Fruit fly (Drosophila melanogaster): ENCODE results near the gene spdi.

spdi gene

DNA sequence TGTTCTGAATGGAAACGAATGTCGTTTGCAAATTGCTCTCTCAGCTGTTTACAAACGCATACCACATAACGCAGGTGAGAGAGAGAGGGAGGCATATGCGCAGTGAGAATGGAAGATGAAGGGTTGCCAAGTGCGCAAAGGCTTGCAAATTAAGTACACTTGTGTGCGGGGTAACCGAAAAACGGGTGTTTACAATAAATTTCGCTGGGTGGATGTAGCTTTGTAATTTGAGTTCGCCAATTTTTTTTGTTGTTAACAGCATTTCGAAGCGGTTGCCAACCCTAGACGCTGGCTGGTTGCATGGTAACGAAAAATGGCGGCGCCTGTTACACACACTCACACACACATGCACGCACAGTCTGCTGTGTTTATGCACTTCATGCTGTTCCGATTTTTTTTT lies 35.0 kb upstream of the spdi start (continued):
- TF ChIP-seq gce (GFP tag; IDR thresholded peaks at IDR 0.05) = peak; percentile 97
- no peak for TF ChIP-seq hkb (optimal IDR thresholded peaks at IDR 0.05)
- peak; percentile 97 for TF ChIP-seq hkb (GFP tag; IDR thresholded peaks at IDR 0.05)
- peak; percentile 96 for TF ChIP-seq HHEX (GFP tag; optimal IDR thresholded peaks at IDR 0.05)
- peak; percentile 98 for TF ChIP-seq zfh1 (GFP tag; IDR thresholded peaks at IDR 0.05)
- TF ChIP-seq CG14050 (GFP tag; IDR thresholded peaks at IDR 0.05) = peak; percentile 94
- 0 out of 2 replicates have a peak, but pooled peaks have one; percentile 17 for TF ChIP-seq tna (GFP tag; IDR thresholded peaks at IDR 0.05; ENCODE audit: partially characterized antibody)
- TF ChIP-seq Dip3 (GFP tag; optimal IDR thresholded peaks at IDR 0.05) = peak; percentile 92
- TF ChIP-seq CG7963 (GFP tag; IDR thresholded peaks at IDR 0.05; ENCODE audit: partially characterized antibody) = no peak
- TF ChIP-seq CG5245 (GFP tag; optimal IDR thresholded peaks at IDR 0.05) = peak; percentile 95
- TF ChIP-seq CG14860 (GFP tag; IDR thresholded peaks at IDR 0.05; ENCODE audit: partially characterized antibody) = no peak
- peak; percentile 89 for TF ChIP-seq cwo (GFP tag; optimal IDR thresholded peaks at IDR 0.05)
- peak; percentile 81 for TF ChIP-seq Kr (GFP tag; optimal IDR thresholded peaks at IDR 0.05)
- peak; percentile 94 for TF ChIP-seq crc (GFP tag; optimal IDR thresholded peaks at IDR 0.05)
- peak; percentile 90 for TF ChIP-seq fu2 (GFP tag; optimal IDR thresholded peaks at IDR 0.05)
- peak; percentile 91 for TF ChIP-seq pum (GFP tag; optimal IDR thresholded peaks at IDR 0.05)
- TF ChIP-seq CG9215 (GFP tag; IDR thresholded peaks at IDR 0.05) = peak; percentile 90
- peak; percentile 81 for TF ChIP-seq twi (tag; optimal IDR thresholded peaks at IDR 0.05)
- no peak for TF ChIP-seq mld (GFP tag; IDR thresholded peaks at IDR 0.05; ENCODE audit: partially characterized antibody)
- TF ChIP-seq CG17829 (tag; optimal IDR thresholded peaks at IDR 0.05) = peak; percentile 92
- peak; percentile 87 for TF ChIP-seq dmrt11E (tag; optimal IDR thresholded peaks at IDR 0.05)
- TF ChIP-seq Dbx (GFP tag; IDR thresholded peaks at IDR 0.05) = peak; percentile 95
- peak; percentile 85 for TF ChIP-seq CG11560 (tag; IDR thresholded peaks at IDR 0.05)
- TF ChIP-seq Hr78 (GFP tag; optimal IDR thresholded peaks at IDR 0.05) = peak in 1 of 2 experiments; percentile 76
- peak; percentile 97 for TF ChIP-seq CG2199 (GFP tag; IDR thresholded peaks at IDR 0.05)
- TF ChIP-seq Usf (GFP tag; optimal IDR thresholded peaks at IDR 0.05) = peak; percentile 88
- TF ChIP-seq Sox100B (GFP tag; optimal IDR thresholded peaks at IDR 0.05) = no peak
- TF ChIP-seq lov (optimal IDR thresholded peaks at IDR 0.05) = no peak
- peak; percentile 96 for TF ChIP-seq lov (GFP tag; IDR thresholded peaks at IDR 0.05)
- no peak for TF ChIP-seq Hr39 (optimal IDR thresholded peaks at IDR 0.05)
- peak; percentile 93 for TF ChIP-seq CG11398 (GFP tag; optimal IDR thresholded peaks at IDR 0.05)
- peak; percentile 87 for TF ChIP-seq CG7357 (GFP tag; IDR thresholded peaks at IDR 0.05)
- TF ChIP-seq Trl (optimal IDR thresholded peaks at IDR 0.05) = peak; percentile 51 to 83
- TF ChIP-seq Trl (GFP tag; optimal IDR thresholded peaks at IDR 0.05) = peak; percentile 96
- peak; percentile 70 for TF ChIP-seq CG10321 (GFP tag; IDR thresholded peaks at IDR 0.05)
- peak; percentile 96 for TF ChIP-seq Ada2b (GFP tag; IDR thresholded peaks at IDR 0.05)
- TF ChIP-seq Doc3 (GFP tag; IDR thresholded peaks at IDR 0.05; ENCODE audit: partially characterized antibody) = no peak
- TF ChIP-seq TFAM (GFP tag; optimal IDR thresholded peaks at IDR 0.05) = peak; percentile 80
- TF ChIP-seq knrl (GFP tag; IDR thresholded peaks at IDR 0.05; ENCODE audit: partially characterized antibody) = peak; percentile 21; the same call in 1 of the 3 replicates
- peak; percentile 96 for TF ChIP-seq CG6689 (GFP tag; IDR thresholded peaks at IDR 0.05)
- peak; percentile 95 for TF ChIP-seq Aef1 (GFP tag; IDR thresholded peaks at IDR 0.05)
- TF ChIP-seq ac (GFP tag; optimal IDR thresholded peaks at IDR 0.05) = peak; percentile 77
- TF ChIP-seq CG34224 (GFP tag; IDR thresholded peaks at IDR 0.05; ENCODE audit: partially characterized antibody) = no peak
- peak; percentile 82 for TF ChIP-seq ham (GFP tag; IDR thresholded peaks at IDR 0.05)
- peak; percentile 8 for TF ChIP-seq BEAF-32 (GFP tag; optimal IDR thresholded peaks at IDR 0.05)
- TF ChIP-seq fd64A (GFP tag; optimal IDR thresholded peaks at IDR 0.05) = peak; percentile 95
- TF ChIP-seq CG13775 (GFP tag; optimal IDR thresholded peaks at IDR 0.05) = peak; percentile 91
- peak; percentile 92 for TF ChIP-seq esg (GFP tag; conservative IDR thresholded peaks at IDR 0.05)
- TF ChIP-seq CG7786 (GFP tag; optimal IDR thresholded peaks at IDR 0.05) = peak; percentile 96
- peak; percentile 97 for TF ChIP-seq lab (GFP tag; optimal IDR thresholded peaks at IDR 0.05)
- TF ChIP-seq pros (GFP tag; optimal IDR thresholded peaks at IDR 0.05) = peak; percentile 55
- peak; percentile 87 for TF ChIP-seq CG31365 (tag; optimal IDR thresholded peaks at IDR 0.05)
